Fruit fly (Drosophila melanogaster) whole organism, prepupa: ENCODE measurements around the gene yl.

Experiments
- CG10631 ChIP-seq: fragments of 200-800 bp; sonication (Bioruptor generic); optimal IDR thresholded peaks from 2 replicates; lab custom pipeline; 2016; ENCODE audit warnings: missing biosample characterization, missing genetic modification characterization
- CG10669 ChIP-seq: fragments of 200-800 bp; sonication (Bioruptor generic); optimal IDR thresholded peaks from 3 replicates; lab custom pipeline; 2018; ENCODE audit warnings: missing biosample characterization, mild to moderate bottlenecking, missing genetic modification characterization, moderate library complexity
- CG11294 ChIP-seq: fragments of 200-800 bp; sonication (Bioruptor generic); IDR thresholded peaks from 2 replicates; pipeline ENCODE4 v1.3.6; 2022; ENCODE audit warnings: missing biosample characterization, missing genetic modification characterization
- CG11762 ChIP-seq: fragments of 200-800 bp; sonication (Bioruptor generic); optimal IDR thresholded peaks from 3 replicates; lab custom pipeline; 2016; ENCODE audit warnings: missing biosample characterization, missing genetic modification characterization; ENCODE audit not compliant: insufficient read depth
- CG15336 ChIP-seq: fragments of 200-800 bp; sonication (Bioruptor generic); IDR thresholded peaks from 2 replicates; pipeline ENCODE4 v1.3.6; 2022; ENCODE audit warnings: missing biosample characterization, missing genetic modification characterization
- CG16779 ChIP-seq: fragments of 200-800 bp; sonication (Bioruptor generic); optimal IDR thresholded peaks from 3 replicates; lab custom pipeline; 2017; ENCODE audit warnings: missing biosample characterization, mild to moderate bottlenecking, missing genetic modification characterization
- CG3032 ChIP-seq: fragments of 200-800 bp; optimal IDR thresholded peaks from 2 replicates; lab custom pipeline; 2019; ENCODE audit warnings: missing biosample characterization, mild to moderate bottlenecking, missing genetic modification characterization, moderate library complexity
- CG31627 ChIP-seq: fragments of 200-800 bp; sonication (Bioruptor generic); optimal IDR thresholded peaks from 3 replicates; lab custom pipeline; 2016; ENCODE audit warnings: missing biosample characterization, missing genetic modification characterization
- CG32006 ChIP-seq: fragments of 200-800 bp; sonication (Bioruptor generic); optimal IDR thresholded peaks from 3 replicates; lab custom pipeline; 2017; ENCODE audit warnings: missing biosample characterization, mild to moderate bottlenecking, missing genetic modification characterization
- CG3919 ChIP-seq: fragments of 200-800 bp; sonication (Bioruptor generic); optimal IDR thresholded peaks from 3 replicates; lab custom pipeline; 2016; ENCODE audit warnings: missing biosample characterization, missing genetic modification characterization
- CG4318 ChIP-seq: fragments of 200-800 bp; sonication (Bioruptor generic); optimal IDR thresholded peaks from 3 replicates; lab custom pipeline; 2017; ENCODE audit warnings: missing biosample characterization, mild to moderate bottlenecking, missing genetic modification characterization
- CG6276 ChIP-seq: fragments of 200-800 bp; sonication (Bioruptor generic); optimal IDR thresholded peaks from 2 replicates; lab custom pipeline; 2017; ENCODE audit warnings: missing biosample characterization, mild to moderate bottlenecking, missing genetic modification characterization
- CG6808 ChIP-seq: fragments of 200-800 bp; sonication (Bioruptor generic); optimal IDR thresholded peaks from 3 replicates; lab custom pipeline; 2017; ENCODE audit warnings: missing biosample characterization, missing genetic modification characterization, mild to moderate bottlenecking, moderate library complexity, missing genetic modification reagents
- CG6854 ChIP-seq: fragments of 200-800 bp; sonication (Bioruptor generic); optimal IDR thresholded peaks from 2 replicates; lab custom pipeline; 2017; ENCODE audit warnings: missing biosample characterization, mild to moderate bottlenecking, missing genetic modification characterization
- CG8119 ChIP-seq: fragments of 200-800 bp; sonication (Bioruptor generic); IDR thresholded peaks from 3 replicates; pipeline ENCODE4 v1.3.6; 2022; ENCODE audit warnings: missing biosample characterization, missing genetic modification characterization
- CG8632 ChIP-seq: fragments of 200-800 bp; sonication (Bioruptor generic); optimal IDR thresholded peaks from 3 replicates; lab custom pipeline; 2016; ENCODE audit warnings: missing biosample characterization, missing genetic modification characterization
- CG9139 ChIP-seq: fragments of 200-800 bp; sonication (Bioruptor generic); optimal IDR thresholded peaks from 3 replicates; lab custom pipeline; 2017; ENCODE audit warnings: missing biosample characterization, mild to moderate bottlenecking, missing genetic modification characterization
- Eip78C ChIP-seq: fragments of 200-800 bp; sonication (Bioruptor generic); peaks from one replicate; lab custom pipeline; 2016; ENCODE audit warnings: missing biosample characterization, missing genetic modification characterization
- Eip93F ChIP-seq: fragments of 200-800 bp; sonication (Bioruptor generic); optimal IDR thresholded peaks from 2 replicates; lab custom pipeline; 2016; ENCODE audit warnings: missing biosample characterization, mild to moderate bottlenecking, missing genetic modification characterization
- Ets96B ChIP-seq: fragments of 200-800 bp; optimal IDR thresholded peaks from 2 replicates; lab custom pipeline; 2019; ENCODE audit warnings: missing biosample characterization, mild to moderate bottlenecking, missing genetic modification characterization, moderate library complexity
- Hr39 ChIP-seq: fragments of 200-800 bp; sonication (Bioruptor generic); optimal IDR thresholded peaks from 2 replicates; lab custom pipeline; 2016; ENCODE audit warnings: missing biosample characterization, missing genetic modification characterization
- Hr4 ChIP-seq: fragments of 200-800 bp; sonication (Bioruptor generic); optimal IDR thresholded peaks from 3 replicates; lab custom pipeline; 2016; ENCODE audit warnings: missing biosample characterization, missing genetic modification characterization
- Met ChIP-seq: fragments of 200-800 bp; sonication (Bioruptor generic); optimal IDR thresholded peaks from 3 replicates; lab custom pipeline; 2016; ENCODE audit warnings: missing biosample characterization, missing genetic modification characterization
- OdsH ChIP-seq: fragments of 200-800 bp; sonication (Bioruptor generic); optimal IDR thresholded peaks from 3 replicates; lab custom pipeline; 2016; ENCODE audit warnings: missing biosample characterization, missing genetic modification characterization
- Smox ChIP-seq: fragments of 200-800 bp; sonication (Bioruptor generic); optimal IDR thresholded peaks from 3 replicates; lab custom pipeline; 2016; ENCODE audit warnings: missing biosample characterization, missing genetic modification characterization
- Sox102F ChIP-seq: fragments of 200-800 bp; sonication (Bioruptor generic); optimal IDR thresholded peaks from 2 replicates; lab custom pipeline; 2016; ENCODE audit warnings: missing biosample characterization, mild to moderate bottlenecking, missing genetic modification characterization
- Sox14 ChIP-seq: fragments of 200-800 bp; sonication (Bioruptor generic); optimal IDR thresholded peaks from 3 replicates; lab custom pipeline; 2016; ENCODE audit warnings: missing biosample characterization, missing genetic modification characterization
- Sox15 ChIP-seq: fragments of 200-800 bp; sonication (Bioruptor generic); optimal IDR thresholded peaks from 3 replicates; lab custom pipeline; 2016; ENCODE audit warnings: missing biosample characterization, missing genetic modification characterization
- achi ChIP-seq: fragments of 200-800 bp; sonication (Bioruptor generic); optimal IDR thresholded peaks from 3 replicates; lab custom pipeline; 2016; ENCODE audit warnings: missing biosample characterization, missing genetic modification characterization
- acj6 ChIP-seq: fragments of 200-800 bp; sonication (Bioruptor generic); optimal IDR thresholded peaks from 3 replicates; lab custom pipeline; 2016; ENCODE audit warnings: missing biosample characterization, missing genetic modification characterization
- dac ChIP-seq: fragments of 200-800 bp; sonication (Bioruptor generic); optimal IDR thresholded peaks from 2 replicates; lab custom pipeline; 2017; ENCODE audit warnings: missing biosample characterization, mild to moderate bottlenecking, missing genetic modification characterization
- dsx ChIP-seq: fragments of 200-800 bp; optimal IDR thresholded peaks from 3 replicates; lab custom pipeline; 2019; ENCODE audit warnings: missing biosample characterization, mild to moderate bottlenecking, missing genetic modification characterization, moderate library complexity; ENCODE audit not compliant: poor library complexity, severe bottlenecking
- eg ChIP-seq: fragments of 200-800 bp; sonication (Bioruptor generic); IDR thresholded peaks from 3 replicates; pipeline ENCODE4 v1.3.6; 2022; ENCODE audit warnings: missing biosample characterization, missing genetic modification characterization
- fd59A ChIP-seq: fragments of 200-800 bp; sonication (Bioruptor generic); optimal IDR thresholded peaks from 2 replicates; lab custom pipeline; 2017; ENCODE audit warnings: missing biosample characterization, mild to moderate bottlenecking, missing genetic modification characterization, missing genetic modification reagents
- fkh ChIP-seq: fragments of 200-800 bp; sonication (Bioruptor generic); optimal IDR thresholded peaks from 3 replicates; lab custom pipeline; 2017; ENCODE audit warnings: missing biosample characterization, mild to moderate bottlenecking, missing genetic modification characterization, moderate library complexity
- lz ChIP-seq: fragments of 200-800 bp; sonication (Bioruptor generic); optimal IDR thresholded peaks from 3 replicates; lab custom pipeline; 2016; ENCODE audit warnings: missing biosample characterization, missing genetic modification characterization
- net ChIP-seq: fragments of 200-800 bp; sonication (Bioruptor generic); optimal IDR thresholded peaks from 3 replicates; lab custom pipeline; 2016; ENCODE audit warnings: missing biosample characterization, missing genetic modification characterization
- pdm3 ChIP-seq: fragments of 200-800 bp; sonication (Bioruptor generic); optimal IDR thresholded peaks from 3 replicates; lab custom pipeline; 2016; ENCODE audit warnings: missing biosample characterization, missing genetic modification characterization
- spab ChIP-seq: fragments of 200-800 bp; sonication (Bioruptor generic); optimal IDR thresholded peaks from 2 replicates; lab custom pipeline; 2017; ENCODE audit warnings: missing biosample characterization, mild to moderate bottlenecking, missing genetic modification characterization, missing genetic modification reagents
- ss ChIP-seq, 2 experiments: fragments of 200-800 bp; sonication (Bioruptor generic); optimal IDR thresholded peaks; 2 replicates in 1 of 2; 3 replicates in 1 of 2; lab custom pipeline; 2017 to 2018; ENCODE audit warnings: mild to moderate bottlenecking in 2 of 2, missing biosample characterization in 2 of 2, missing genetic modification characterization in 2 of 2, moderate library complexity in 1 of 2
- svp ChIP-seq: fragments of 200-800 bp; sonication (Bioruptor generic); peaks from one replicate; lab custom pipeline; 2016; ENCODE audit warnings: missing biosample characterization, missing genetic modification characterization
- topi ChIP-seq: fragments of 200-800 bp; sonication (Bioruptor generic); optimal IDR thresholded peaks from 3 replicates; lab custom pipeline; 2016; ENCODE audit warnings: missing biosample characterization, missing genetic modification characterization

The yl gene

DNA sequence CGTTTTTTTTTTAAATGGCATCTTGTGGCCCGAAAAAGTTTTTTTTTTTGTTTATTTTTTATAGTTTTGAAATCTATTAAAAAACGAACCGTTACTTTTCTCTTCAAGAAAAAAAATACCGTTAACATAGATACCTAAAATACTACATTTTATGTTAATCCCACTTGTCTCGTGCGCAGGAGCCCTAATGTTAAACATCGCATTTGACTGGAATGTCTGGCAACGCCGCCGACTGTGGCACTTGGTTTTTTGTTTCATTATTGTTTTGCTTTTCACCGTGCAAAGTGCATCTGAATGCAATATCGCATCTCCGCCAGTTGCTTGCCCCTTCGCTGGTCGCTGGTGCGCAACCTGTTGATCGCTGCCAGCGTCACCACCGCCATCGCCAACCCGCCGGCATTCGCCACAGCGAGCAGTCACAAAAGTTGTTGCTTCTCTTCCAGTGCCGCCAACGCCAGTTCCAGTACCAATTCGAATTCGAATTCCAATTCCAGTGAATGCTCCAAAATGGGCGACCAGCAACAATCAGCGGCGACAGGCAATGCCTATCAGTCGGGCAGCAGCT lies 7.0 kb downstream of the yl start, which contains the start of gene CG11590:
CG11590 (plus strand) TSS at position 212 of the 565 bp plus-strand sequence.
- peak in 1 of 2 experiments; percentile 40 for TF ChIP-seq ss (GFP tag; optimal IDR thresholded peaks at IDR 0.05; lab: Kevin White, UChicago)
- peak; percentile 24; the same call in 1 of the 2 replicates for TF ChIP-seq CG15336 (GFP tag; lab: Robert Waterston, UW)
- peak; percentile 29; the same call in 1 of the 3 replicates for TF ChIP-seq CG8119
- no peak for TF ChIP-seq CG10669 (GFP tag; lab: Kevin White, UChicago)
- no peak for TF ChIP-seq CG16779 (tag; lab: Kevin White, UChicago)
- no peak for TF ChIP-seq CG4318 (GFP tag; lab: Kevin White, UChicago)
- TF ChIP-seq Eip78C (GFP tag; lab: Kevin White, UChicago), result peak; percentile 11
- peak; percentile 7; the same call in 1 of the 3 replicates for TF ChIP-seq eg (GFP tag; lab: Robert Waterston, UW)

DNA sequence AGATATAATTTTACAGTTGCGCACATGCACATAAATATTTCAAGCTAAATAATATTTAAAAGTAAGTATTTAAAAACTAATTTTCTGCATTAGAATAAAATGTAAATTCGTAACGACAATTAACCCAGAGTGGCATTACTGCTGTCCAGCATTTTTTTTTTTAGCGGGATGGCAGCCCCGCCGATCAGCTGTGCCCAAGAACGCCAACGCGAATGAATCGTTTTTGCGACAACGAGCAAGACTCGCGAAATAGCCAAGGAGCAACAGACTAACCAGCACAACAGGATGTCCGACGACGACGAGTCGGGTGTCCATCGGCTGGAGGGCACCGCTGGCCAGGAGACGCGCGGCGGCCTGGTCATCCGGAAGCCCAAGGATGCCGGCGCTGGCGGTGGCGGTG lies 8.2 kb downstream of the yl start, which contains the start of gene Prp16:
Prp16 (plus strand) TSS at position 185 of the 400 bp plus-strand sequence.
- TF ChIP-seq net (GFP tag; lab: Kevin White, UChicago), result no peak
- TF ChIP-seq CG31627 (GFP tag; lab: Kevin White, UChicago), result no peak
- no peak for TF ChIP-seq Hr4 (GFP tag; lab: Kevin White, UChicago)
- no peak for TF ChIP-seq CG11294 (GFP tag; lab: Robert Waterston, UW)
- no peak for TF ChIP-seq pdm3 (GFP tag; lab: Kevin White, UChicago)
- TF ChIP-seq CG8119, result no peak
- TF ChIP-seq eg (GFP tag; lab: Robert Waterston, UW), result no peak
- no peak for TF ChIP-seq topi
- no peak for TF ChIP-seq svp (GFP tag; lab: Kevin White, UChicago)
- no peak for TF ChIP-seq Met (GFP tag; lab: Kevin White, UChicago)
- no peak for TF ChIP-seq CG3919 (GFP tag; lab: Kevin White, UChicago)
- TF ChIP-seq Sox14, result no peak
- TF ChIP-seq acj6 (GFP tag; lab: Kevin White, UChicago), result no peak
- TF ChIP-seq dac, result no peak
- no peak for TF ChIP-seq fd59A (GFP tag; lab: Kevin White, UChicago)
- no peak for TF ChIP-seq Hr39 (GFP tag; lab: Kevin White, UChicago)

DNA sequence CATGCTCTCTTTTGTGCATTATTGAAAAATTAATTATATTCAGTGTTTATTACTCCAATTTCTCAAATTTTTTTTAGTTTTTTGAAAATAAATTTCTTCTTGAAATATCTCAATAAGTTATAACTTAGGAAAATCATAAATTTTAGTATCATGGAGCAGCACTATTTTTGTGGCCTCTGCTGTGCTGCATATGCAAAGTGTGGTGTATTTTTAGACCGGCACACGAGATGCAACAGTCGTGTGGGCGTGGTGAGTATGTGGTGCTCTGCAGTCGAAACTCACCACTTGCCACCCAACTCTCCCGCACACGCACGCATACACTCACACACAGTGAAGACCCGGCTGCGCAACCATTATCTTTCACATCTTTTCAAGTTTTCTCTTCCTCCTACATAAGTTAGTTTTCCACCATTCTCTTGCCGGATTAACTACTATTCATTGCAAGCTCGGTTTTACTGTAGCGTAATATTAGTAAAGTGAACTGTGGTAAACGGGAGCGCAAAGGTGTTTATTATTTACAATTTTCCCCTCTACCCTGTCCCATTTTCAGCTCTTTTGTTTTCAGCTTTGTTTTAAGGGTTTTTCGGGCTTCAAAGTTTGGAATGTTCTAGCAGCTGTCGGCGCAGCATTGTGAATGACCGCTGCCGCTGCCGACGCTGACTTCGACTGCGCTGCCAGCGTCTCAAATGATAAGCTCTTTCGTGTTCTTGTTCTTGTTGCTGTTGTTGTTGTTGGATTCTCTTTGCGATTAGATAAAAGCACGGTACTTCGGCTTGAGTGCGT lies 15.6 kb downstream of the yl start:
- peak; percentile 72 for TF ChIP-seq CG9139 (GFP tag; lab: Kevin White, UChicago)
- peak; percentile 57 for TF ChIP-seq Sox102F (GFP tag; lab: Kevin White, UChicago)
- peak; percentile 64 for TF ChIP-seq achi (GFP tag; lab: Kevin White, UChicago)
- TF ChIP-seq svp (GFP tag; lab: Kevin White, UChicago), result peak; percentile 87
- TF ChIP-seq OdsH (GFP tag; lab: Kevin White, UChicago), result peak; percentile 71
- peak; percentile 85 for TF ChIP-seq CG6276 (GFP tag; lab: Kevin White, UChicago)
- TF ChIP-seq fd59A (GFP tag; lab: Kevin White, UChicago), result peak; percentile 56
- TF ChIP-seq CG11762 (GFP tag; lab: Kevin White, UChicago), result peak; percentile 57
- peak; percentile 74 for TF ChIP-seq CG6808 (GFP tag; lab: Kevin White, UChicago)
- TF ChIP-seq fkh (GFP tag; lab: Kevin White, UChicago), result no peak
- peak; percentile 83 for TF ChIP-seq CG15336 (GFP tag; lab: Robert Waterston, UW)
- peak; percentile 79 for TF ChIP-seq topi
- peak; percentile 71 for TF ChIP-seq CG16779 (tag; lab: Kevin White, UChicago)
- peak; percentile 64 for TF ChIP-seq CG8632 (GFP tag; lab: Kevin White, UChicago)
- TF ChIP-seq Eip78C (GFP tag; lab: Kevin White, UChicago), result peak; percentile 96
- peak; percentile 75 for TF ChIP-seq CG3032 (tag; lab: Kevin White, UChicago)
- no peak for TF ChIP-seq Eip93F (GFP tag; lab: Kevin White, UChicago)
- peak; percentile 59 for TF ChIP-seq CG10631 (GFP tag; lab: Kevin White, UChicago)
- peak; percentile 71 for TF ChIP-seq CG32006 (GFP tag; lab: Kevin White, UChicago)
- TF ChIP-seq eg (GFP tag; lab: Robert Waterston, UW), result peak; percentile 84
- TF ChIP-seq Ets96B (tag; lab: Kevin White, UChicago), result peak; percentile 68
- TF ChIP-seq CG4318 (GFP tag; lab: Kevin White, UChicago), result no peak
- peak; percentile 44 for TF ChIP-seq dac
- TF ChIP-seq CG3919 (GFP tag; lab: Kevin White, UChicago), result peak; percentile 77
- TF ChIP-seq spab (GFP tag; lab: Kevin White, UChicago), result peak; percentile 62
- peak; percentile 74 for TF ChIP-seq acj6 (GFP tag; lab: Kevin White, UChicago)
- TF ChIP-seq Sox14, result peak; percentile 59
- TF ChIP-seq CG8119, result peak; percentile 82
- TF ChIP-seq Hr39 (GFP tag; lab: Kevin White, UChicago), result peak; percentile 46
- TF ChIP-seq dsx, result peak; percentile 61
- peak; percentile 71 for TF ChIP-seq Smox (GFP tag; lab: Kevin White, UChicago)
- TF ChIP-seq CG6854, result peak; percentile 62
- peak; percentile 69 for TF ChIP-seq lz
- peak; percentile 79 for TF ChIP-seq net (GFP tag; lab: Kevin White, UChicago)
- peak; percentile 13 for TF ChIP-seq Sox15
